Worm (Caenorhabditis elegans) whole organism, mixed stage, embryonic: ENCODE data around the gene BE10.4.

Experiments used
- blmp-1 ChIP-seq: fragments of 150-350 bp; optimal IDR thresholded peaks from 2 replicates; lab custom pipeline; 2014; ENCODE audit warnings: missing biosample characterization, missing genetic modification characterization
- ceh-39 ChIP-seq: fragments of 150-350 bp; optimal IDR thresholded peaks from 2 replicates; lab custom pipeline; 2014; ENCODE audit warnings: missing biosample characterization, missing genetic modification characterization
- ces-1 ChIP-seq: fragments of 150-350 bp; optimal IDR thresholded peaks from 2 replicates; lab custom pipeline; 2014; ENCODE audit warnings: missing biosample characterization, missing genetic modification reagents, missing genetic modification characterization
- flh-1 ChIP-seq: fragments of 200-800 bp; sonication (Bioruptor generic); optimal IDR thresholded peaks from 2 replicates; lab custom pipeline; 2018; ENCODE audit warnings: mild to moderate bottlenecking, missing genetic modification characterization, moderate library complexity, missing compliant biosample characterization
- lin-13 ChIP-seq: fragments of 150-350 bp; optimal IDR thresholded peaks from 2 replicates; lab custom pipeline; 2014; ENCODE audit warnings: missing biosample characterization, missing genetic modification characterization
- lsy-2 ChIP-seq: fragments of 150-350 bp; optimal IDR thresholded peaks from 2 replicates; lab custom pipeline; 2014; ENCODE audit warnings: missing biosample characterization, missing genetic modification characterization
- mep-1 ChIP-seq: fragments of 150-350 bp; optimal IDR thresholded peaks from 2 replicates; lab custom pipeline; 2017; ENCODE audit warnings: missing biosample characterization, missing genetic modification reagents, missing genetic modification characterization, inconsistent platforms
- nhr-12 ChIP-seq: fragments of 150-350 bp; optimal IDR thresholded peaks from 2 replicates; lab custom pipeline; 2014; ENCODE audit warnings: missing biosample characterization, missing genetic modification characterization
- nhr-28 ChIP-seq: fragments of 150-350 bp; optimal IDR thresholded peaks from 2 replicates; lab custom pipeline; 2014; ENCODE audit warnings: missing biosample characterization, missing genetic modification characterization
- pha-4 ChIP-seq: fragments of 150-350 bp; optimal IDR thresholded peaks from 2 replicates; lab custom pipeline; 2018; ENCODE audit warnings: missing biosample characterization, missing genetic modification reagents, missing genetic modification characterization
- sptf-1 ChIP-seq: sonication (generic microtip); optimal IDR thresholded peaks from 2 replicates; lab custom pipeline; 2017; ENCODE audit warnings: mild to moderate bottlenecking, missing genetic modification characterization, moderate library complexity, missing compliant biosample characterization
- unc-39 ChIP-seq: fragments of 150-350 bp; optimal IDR thresholded peaks from 2 replicates; lab custom pipeline; 2014; ENCODE audit warnings: missing biosample characterization, missing genetic modification characterization
- unc-62 ChIP-seq: fragments of 150-350 bp; optimal IDR thresholded peaks from 2 replicates; lab custom pipeline; 2014; ENCODE audit warnings: missing biosample characterization, missing genetic modification reagents, missing genetic modification characterization
- ztf-11 ChIP-seq: fragments of 150-350 bp; optimal IDR thresholded peaks from 2 replicates; lab custom pipeline; 2014; ENCODE audit warnings: missing biosample characterization, missing genetic modification characterization

DNA sequence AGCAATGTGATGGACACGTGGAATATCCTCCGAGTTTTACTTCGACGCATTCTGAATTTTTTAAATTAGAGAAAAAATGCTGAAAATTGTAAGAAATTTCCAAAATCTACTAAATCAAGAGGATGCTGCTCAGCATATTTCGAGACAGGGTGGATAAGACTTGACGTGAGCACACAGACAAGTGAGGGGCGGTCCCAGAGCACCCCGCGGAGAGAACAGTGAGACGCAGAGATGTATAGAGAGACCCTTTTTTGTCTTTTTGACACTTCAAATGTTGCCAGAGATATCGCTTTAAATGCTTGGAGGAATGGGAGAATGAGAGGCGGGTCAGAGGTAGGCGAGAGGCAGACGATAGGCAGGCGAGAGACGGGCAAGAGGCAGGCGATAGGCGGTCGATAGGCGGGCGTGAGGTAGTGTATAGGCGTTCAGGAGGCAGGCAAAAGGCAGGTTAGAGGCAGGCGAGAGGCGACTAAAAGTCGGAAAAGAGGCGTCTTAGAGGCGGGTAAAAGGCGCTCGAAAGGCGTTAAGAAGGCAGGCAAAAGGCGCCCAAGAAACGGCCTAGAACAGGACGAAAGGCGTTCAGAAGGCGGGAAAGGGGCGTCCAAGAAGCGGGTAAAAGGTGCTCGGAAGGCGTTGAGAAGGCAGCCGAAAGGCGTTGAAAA is 33.5 kb upstream of the BE10.4 start, which contains the start of gene gab-1:
- TF ChIP-seq blmp-1 (tag; lab: Kevin White, UChicago) (no peak), ces-1 (GFP tag; lab: Kevin White, UChicago) (no peak), unc-62 (GFP tag; lab: Kevin White, UChicago) (no peak), pha-4 (tag; lab: Kevin White, UChicago) (no peak), nhr-12 (tag; lab: Kevin White, UChicago) (no peak), nhr-28 (tag; lab: Kevin White, UChicago) (no peak), ceh-39 (tag; lab: Kevin White, UChicago) (no peak), lsy-2 (no peak), mep-1 (tag; lab: Kevin White, UChicago) (no peak), ztf-11 (tag; lab: Kevin White, UChicago) (no peak), flh-1 (GFP tag; lab: Kevin White, UChicago) (no peak), lin-13 (tag; lab: Kevin White, UChicago) (no peak), sptf-1 (tag; lab: Kevin White, UChicago) (peak; percentile 24), unc-39 (tag; lab: Kevin White, UChicago) (no peak)
